Worm (Caenorhabditis elegans) whole organism, midembryonic: Measurements from ENCODE around the gene lpr-7.

Experiments used
- T22C8.4 ChIP-seq: fragments of 200-800 bp; sonication (Bioruptor generic); IDR thresholded peaks from 2 replicates; pipeline ENCODE4 v1.3.6; 2022; ENCODE audit warnings: missing genetic modification characterization, missing compliant biosample characterization
- ref-1 ChIP-seq: fragments of 200-800 bp; sonication (Bioruptor generic); conservative IDR thresholded peaks from 2 replicates; pipeline ENCODE4 v1.3.6; 2022; ENCODE audit warnings: missing genetic modification reagents, missing genetic modification characterization, missing compliant biosample characterization

DNA sequence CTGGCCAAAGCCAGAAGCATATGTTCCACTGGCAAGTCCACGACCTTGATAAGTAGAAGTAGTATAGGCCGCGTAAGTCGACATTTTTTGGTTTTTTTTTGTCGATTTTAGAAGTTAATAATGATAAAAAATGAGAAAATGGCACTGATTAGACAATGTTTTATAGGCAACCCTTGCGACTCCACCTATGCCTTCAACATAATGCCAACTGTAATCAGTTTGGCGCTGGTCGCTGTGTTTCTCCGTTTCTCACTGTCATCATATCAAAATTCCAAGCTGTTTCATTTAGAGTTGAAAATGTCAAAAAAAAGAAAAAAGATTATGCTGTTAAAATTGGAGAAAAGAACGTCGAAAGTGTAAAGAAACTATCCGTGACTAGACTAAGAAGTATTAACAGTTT, 10.4 kb upstream of the lpr-7 start:
- TF ChIP-seq ref-1 (GFP tag; lab: Robert Waterston, UW) (no peak), T22C8.4 (GFP tag; lab: Robert Waterston, UW) (no peak)
